Fruit fly (Drosophila melanogaster) Kc167 (cell line): ENCODE measurements around the gene Doc1.

Source experiments
- Sin3A ChIP-seq: fragments of >200 bp; optimal IDR thresholded peaks from 2 replicates; lab custom pipeline; 2018; ENCODE audit warnings: missing external identifiers
- h ChIP-seq: fragments of >200 bp; optimal IDR thresholded peaks from 3 replicates; lab custom pipeline; 2018; ENCODE audit warnings: missing external identifiers
- ttk ChIP-seq: sonication (Bioruptor generic); optimal IDR thresholded peaks from 2 replicates; lab custom pipeline; 2017; ENCODE audit warnings: missing external identifiers

DNA sequence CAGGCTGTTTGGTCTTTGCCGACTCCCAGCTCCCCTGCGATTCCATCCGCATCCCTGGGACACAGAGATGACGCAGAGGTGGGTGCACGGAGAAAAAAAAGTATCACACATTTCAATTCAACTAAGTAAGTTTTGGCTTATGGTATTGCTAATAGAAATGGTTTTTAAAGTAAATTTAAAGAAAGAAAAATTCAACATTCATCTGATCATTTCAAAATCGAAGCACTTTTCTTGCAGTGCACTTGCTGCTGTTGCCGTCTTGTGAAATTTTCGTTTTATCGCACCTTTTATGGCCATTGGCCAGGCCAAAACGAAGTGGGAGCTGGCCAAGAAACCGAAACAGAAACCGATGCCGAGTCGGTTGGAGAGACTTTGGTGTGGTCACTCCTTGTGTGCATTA lies 4.1 kb downstream of the Doc1 start:
- TF ChIP-seq h (lab: Kevin White, UChicago) = no peak
- no peak for TF ChIP-seq Sin3A (lab: Kevin White, UChicago)
- no peak for TF ChIP-seq ttk (lab: Kevin White, UChicago)
